Fruit fly (Drosophila melanogaster): ENCODE measurements around the gene Adgf-A.

DNA sequence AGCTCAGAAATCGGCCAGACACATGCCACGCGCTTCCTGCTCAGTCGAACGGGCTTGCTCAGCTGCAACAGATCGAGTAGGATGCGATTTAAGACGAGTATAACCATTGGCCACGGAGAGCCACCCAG is 6.0 kb downstream of the Adgf-A start, which contains the start of gene CG32182:
- TF ChIP-seq CG11762 (GFP tag; optimal IDR thresholded peaks at IDR 0.05; ENCODE audit: insufficient read depth) (no peak), pdm3 (GFP tag; optimal IDR thresholded peaks at IDR 0.05) (no peak), CG6808 (GFP tag; optimal IDR thresholded peaks at IDR 0.05) (no peak), CG8632 (GFP tag; optimal IDR thresholded peaks at IDR 0.05) (no peak), Eip75B (GFP tag; optimal IDR thresholded peaks at IDR 0.05) (no peak), dac (GFP tag; optimal IDR thresholded peaks at IDR 0.05) (no peak)

Measured in whole organism, prepupa.